Fruit fly (Drosophila melanogaster) whole organism, prepupa: ENCODE measurements around the gene CG43401.

Experiments used
- Blimp-1 ChIP-seq: fragments of 200-800 bp; sonication (Bioruptor generic); optimal IDR thresholded peaks from 3 replicates; lab custom pipeline; 2017; ENCODE audit warnings: missing biosample characterization, missing genetic modification characterization, mild to moderate bottlenecking, moderate library complexity, missing genetic modification reagents
- CG10669 ChIP-seq: fragments of 200-800 bp; sonication (Bioruptor generic); optimal IDR thresholded peaks from 3 replicates; lab custom pipeline; 2018; ENCODE audit warnings: missing biosample characterization, mild to moderate bottlenecking, missing genetic modification characterization, moderate library complexity
- CG11902 ChIP-seq: fragments of 200-800 bp; sonication (Bioruptor generic); optimal IDR thresholded peaks from 3 replicates; lab custom pipeline; 2016; ENCODE audit warnings: missing biosample characterization, missing genetic modification characterization
- CG15336 ChIP-seq: fragments of 200-800 bp; sonication (Bioruptor generic); IDR thresholded peaks from 2 replicates; pipeline ENCODE4 v1.3.6; 2022; ENCODE audit warnings: missing biosample characterization, missing genetic modification characterization
- CG1621 ChIP-seq: fragments of 200-800 bp; sonication (Bioruptor generic); optimal IDR thresholded peaks from 3 replicates; lab custom pipeline; 2018; ENCODE audit warnings: missing biosample characterization, mild to moderate bottlenecking, missing genetic modification characterization
- CG3032 ChIP-seq: fragments of 200-800 bp; optimal IDR thresholded peaks from 2 replicates; lab custom pipeline; 2019; ENCODE audit warnings: missing biosample characterization, mild to moderate bottlenecking, missing genetic modification characterization, moderate library complexity
- CG31627 ChIP-seq: fragments of 200-800 bp; sonication (Bioruptor generic); optimal IDR thresholded peaks from 3 replicates; lab custom pipeline; 2016; ENCODE audit warnings: missing biosample characterization, missing genetic modification characterization
- CG32006 ChIP-seq: fragments of 200-800 bp; sonication (Bioruptor generic); optimal IDR thresholded peaks from 3 replicates; lab custom pipeline; 2017; ENCODE audit warnings: missing biosample characterization, mild to moderate bottlenecking, missing genetic modification characterization
- CG3919 ChIP-seq: fragments of 200-800 bp; sonication (Bioruptor generic); optimal IDR thresholded peaks from 3 replicates; lab custom pipeline; 2016; ENCODE audit warnings: missing biosample characterization, missing genetic modification characterization
- CG4318 ChIP-seq: fragments of 200-800 bp; sonication (Bioruptor generic); optimal IDR thresholded peaks from 3 replicates; lab custom pipeline; 2017; ENCODE audit warnings: missing biosample characterization, mild to moderate bottlenecking, missing genetic modification characterization
- CG6792 ChIP-seq: fragments of 200-800 bp; sonication (Bioruptor generic); optimal IDR thresholded peaks from 3 replicates; lab custom pipeline; 2016; ENCODE audit warnings: missing biosample characterization, missing genetic modification characterization
- Ets21C ChIP-seq: fragments of 200-800 bp; sonication (Bioruptor generic); optimal IDR thresholded peaks from 3 replicates; lab custom pipeline; 2016; ENCODE audit warnings: missing biosample characterization, missing genetic modification characterization
- Hr39 ChIP-seq: fragments of 200-800 bp; sonication (Bioruptor generic); optimal IDR thresholded peaks from 2 replicates; lab custom pipeline; 2016; ENCODE audit warnings: missing biosample characterization, missing genetic modification characterization
- Hr4 ChIP-seq: fragments of 200-800 bp; sonication (Bioruptor generic); optimal IDR thresholded peaks from 3 replicates; lab custom pipeline; 2016; ENCODE audit warnings: missing biosample characterization, missing genetic modification characterization
- Lpt ChIP-seq: fragments of 200-800 bp; sonication (Bioruptor generic); optimal IDR thresholded peaks from 3 replicates; lab custom pipeline; 2016; ENCODE audit warnings: missing biosample characterization, missing genetic modification characterization
- OdsH ChIP-seq: fragments of 200-800 bp; sonication (Bioruptor generic); optimal IDR thresholded peaks from 3 replicates; lab custom pipeline; 2016; ENCODE audit warnings: missing biosample characterization, missing genetic modification characterization
- Sox102F ChIP-seq: fragments of 200-800 bp; sonication (Bioruptor generic); optimal IDR thresholded peaks from 2 replicates; lab custom pipeline; 2016; ENCODE audit warnings: missing biosample characterization, mild to moderate bottlenecking, missing genetic modification characterization
- Sox14 ChIP-seq: fragments of 200-800 bp; sonication (Bioruptor generic); optimal IDR thresholded peaks from 3 replicates; lab custom pipeline; 2016; ENCODE audit warnings: missing biosample characterization, missing genetic modification characterization
- achi ChIP-seq: fragments of 200-800 bp; sonication (Bioruptor generic); optimal IDR thresholded peaks from 3 replicates; lab custom pipeline; 2016; ENCODE audit warnings: missing biosample characterization, missing genetic modification characterization
- dac ChIP-seq: fragments of 200-800 bp; sonication (Bioruptor generic); optimal IDR thresholded peaks from 2 replicates; lab custom pipeline; 2017; ENCODE audit warnings: missing biosample characterization, mild to moderate bottlenecking, missing genetic modification characterization
- dsx ChIP-seq: fragments of 200-800 bp; optimal IDR thresholded peaks from 3 replicates; lab custom pipeline; 2019; ENCODE audit warnings: missing biosample characterization, mild to moderate bottlenecking, missing genetic modification characterization, moderate library complexity; ENCODE audit not compliant: poor library complexity, severe bottlenecking
- fd59A ChIP-seq: fragments of 200-800 bp; sonication (Bioruptor generic); optimal IDR thresholded peaks from 2 replicates; lab custom pipeline; 2017; ENCODE audit warnings: missing biosample characterization, mild to moderate bottlenecking, missing genetic modification characterization, missing genetic modification reagents
- fkh ChIP-seq: fragments of 200-800 bp; sonication (Bioruptor generic); optimal IDR thresholded peaks from 3 replicates; lab custom pipeline; 2017; ENCODE audit warnings: missing biosample characterization, mild to moderate bottlenecking, missing genetic modification characterization, moderate library complexity
- net ChIP-seq: fragments of 200-800 bp; sonication (Bioruptor generic); optimal IDR thresholded peaks from 3 replicates; lab custom pipeline; 2016; ENCODE audit warnings: missing biosample characterization, missing genetic modification characterization
- spab ChIP-seq: fragments of 200-800 bp; sonication (Bioruptor generic); optimal IDR thresholded peaks from 2 replicates; lab custom pipeline; 2017; ENCODE audit warnings: missing biosample characterization, mild to moderate bottlenecking, missing genetic modification characterization, missing genetic modification reagents

CG43401 gene

dm6 chr2L:1476872-1477503 is 48.7 kb downstream of the CG43401 start (continued):
- TF ChIP-seq Sox14 (peak; percentile 31), Lpt (GFP tag; lab: Kevin White, UChicago) (no peak), CG10669 (no peak), CG4318 (GFP tag; lab: Kevin White, UChicago) (no peak), fd59A (GFP tag; lab: Kevin White, UChicago) (no peak), CG1621 (tag; lab: Kevin White, UChicago) (no peak), spab (no peak), CG15336 (GFP tag; lab: Robert Waterston, UW) (no peak), CG32006 (GFP tag; lab: Kevin White, UChicago) (peak; percentile 27), CG31627 (GFP tag; lab: Kevin White, UChicago) (peak; percentile 27), CG3919 (GFP tag; lab: Kevin White, UChicago) (no peak), net (GFP tag; lab: Kevin White, UChicago) (no peak), fkh (no peak), CG3032 (tag; lab: Kevin White, UChicago) (no peak)

- TF ChIP-seq CG10669, result no peak
- TF ChIP-seq Lpt (GFP tag; lab: Kevin White, UChicago), result no peak
- peak; percentile 21 for TF ChIP-seq Hr4 (GFP tag; lab: Kevin White, UChicago)
- 0 out of 2 replicates have a peak, but pooled peaks have one; percentile 27 for TF ChIP-seq CG15336 (GFP tag; lab: Robert Waterston, UW)
- TF ChIP-seq CG32006 (GFP tag; lab: Kevin White, UChicago), result peak; percentile 0
- TF ChIP-seq dac (GFP tag; lab: Kevin White, UChicago), result no peak
- TF ChIP-seq CG6792 (GFP tag; lab: Kevin White, UChicago), result no peak
- no peak for TF ChIP-seq Ets21C (GFP tag; lab: Kevin White, UChicago)
- TF ChIP-seq dsx (GFP tag; lab: Kevin White, UChicago), result no peak
- TF ChIP-seq Blimp-1, result no peak
- TF ChIP-seq OdsH (GFP tag; lab: Kevin White, UChicago), result no peak
- TF ChIP-seq Sox102F, result no peak
- no peak for TF ChIP-seq Hr39 (GFP tag; lab: Kevin White, UChicago)
- TF ChIP-seq CG11902 (GFP tag; lab: Kevin White, UChicago), result no peak
- TF ChIP-seq achi (GFP tag; lab: Kevin White, UChicago), result peak; percentile 4
These were observed 50.2 kb downstream of the CG43401 start for dm6 chr2L:1478488-1478887.
